Worm (Caenorhabditis elegans) whole organism, young adult: ENCODE results near the gene Y69H2.3.

ENCODE experiments used
- efl-1 ChIP-seq: fragments of 150-350 bp; optimal IDR thresholded peaks from 2 replicates; lab custom pipeline; 2014; ENCODE audit warnings: missing biosample characterization, missing genetic modification reagents, missing genetic modification characterization
- unc-62 ChIP-seq: fragments of 150-350 bp; optimal IDR thresholded peaks from 2 replicates; lab custom pipeline; 2014; ENCODE audit warnings: missing biosample characterization, missing genetic modification reagents, missing genetic modification characterization

ce11 chrV:18699326-18699725 lies 35.4 kb upstream of the Y69H2.3 start, which contains the start of gene nhr-241:
- TF ChIP-seq unc-62 (no peak), efl-1 (GFP tag; lab: Kevin White, UChicago) (no peak)
